Fruit fly (Drosophila melanogaster) ovary, adult (tissue): ENCODE results near the gene cype.

Experiments used
- CG17801 ChIP-seq: fragments of 200-800 bp; optimal IDR thresholded peaks from 2 replicates; lab custom pipeline; 2019; ENCODE audit warnings: missing biosample characterization, mild to moderate bottlenecking, missing genetic modification characterization, moderate library complexity; ENCODE audit not compliant: partially characterized antibody

Gene cype

dm6 chr2L:5342119-5342817, 15.2 kb downstream of the cype start, which contains the start of gene Acsf2:
Gene Acsf2, minus strand, starts transcription at chr2L:5342234.
- TF ChIP-seq CG17801 (GFP tag; lab: Kevin White, UChicago), result peak; percentile 97

- TF ChIP-seq CG17801 (GFP tag; lab: Kevin White, UChicago), result no peak
Observed at dm6 chr2L:5345900-5346299, 18.9 kb downstream of the cype start, which contains the start of gene nompC. Gene nompC, plus strand, starts transcription at chr2L:5346200.

- no peak for TF ChIP-seq CG17801 (GFP tag; lab: Kevin White, UChicago)
Observed at dm6 chr2L:5348591-5348990, 21.6 kb downstream of the cype start.

dm6 chr2L:5353454-5353853, 26.4 kb downstream of the cype start:
- no peak for TF ChIP-seq CG17801 (GFP tag; lab: Kevin White, UChicago)

dm6 chr2L:5362351-5362750, 35.3 kb downstream of the cype start:
- no peak for TF ChIP-seq CG17801 (GFP tag; lab: Kevin White, UChicago)

dm6 chr2L:5365841-5366240, 38.8 kb downstream of the cype start:
- no peak for TF ChIP-seq CG17801 (GFP tag; lab: Kevin White, UChicago)

dm6 chr2L:5367983-5368382, 41.0 kb downstream of the cype start:
- no peak for TF ChIP-seq CG17801 (GFP tag; lab: Kevin White, UChicago)

- no peak for TF ChIP-seq CG17801 (GFP tag; lab: Kevin White, UChicago)
Observed at dm6 chr2L:5372552-5372951, 45.5 kb downstream of the cype start.

dm6 chr2L:5374216-5374615, 47.2 kb downstream of the cype start:
- no peak for TF ChIP-seq CG17801 (GFP tag; lab: Kevin White, UChicago)

dm6 chr2L:5374989-5375388, 48.0 kb downstream of the cype start:
- no peak for TF ChIP-seq CG17801 (GFP tag; lab: Kevin White, UChicago)

- TF ChIP-seq CG17801 (GFP tag; lab: Kevin White, UChicago), result no peak
Observed at dm6 chr2L:5376442-5376841, 49.4 kb downstream of the cype start.
